Worm (Caenorhabditis elegans): ENCODE measurements around the gene sftb-6.

DNA sequence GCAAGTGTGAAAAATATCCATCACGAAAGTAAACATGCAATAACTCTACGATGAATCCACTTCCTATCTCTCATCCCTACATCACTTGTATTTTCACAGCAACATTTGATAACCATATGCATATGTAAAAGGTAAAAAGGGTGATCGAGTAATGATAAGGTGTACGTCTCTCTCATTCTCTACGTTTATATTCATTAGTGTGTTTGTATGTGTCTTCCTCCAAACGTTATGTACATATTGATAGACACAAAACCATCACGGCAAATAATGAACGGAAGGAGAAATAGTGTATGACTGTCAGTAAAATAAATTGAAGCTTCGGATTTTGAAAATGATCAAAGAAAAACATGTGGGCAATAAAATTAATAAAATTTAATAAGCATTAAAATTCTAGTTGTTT, 24.3 kb downstream of the sftb-6 start:
- TF ChIP-seq unc-62 (GFP tag; optimal IDR thresholded peaks at IDR 0.05) (no peak), dpl-1 (GFP tag; optimal IDR thresholded peaks at IDR 0.05) (no peak), snpc-4 (GFP tag; optimal IDR thresholded peaks at IDR 0.05) (no peak), snpc-4 (tag; optimal IDR thresholded peaks at IDR 0.05) (no peak), ceh-91 (GFP tag; IDR thresholded peaks at IDR 0.05) (no peak), madf-3 (GFP tag; IDR thresholded peaks at IDR 0.05) (no peak)

Measured in whole organism, young adult.